Fruit fly (Drosophila melanogaster) S2 (cell line): Measurements from ENCODE around the gene Hmbs.

ENCODE experiments used
- CG8478 ChIP-seq: fragments of >200 bp; optimal IDR thresholded peaks from 2 replicates; lab custom pipeline; 2018
- CTCF ChIP-seq, 2 experiments: fragments of >200 bp; optimal IDR thresholded peaks; 2 replicates each; lab custom pipeline; 2018

- TF ChIP-seq CTCF (optimal IDR thresholded peaks at IDR 0.05; lab: Kevin White, UChicago) = no peak
- TF ChIP-seq CG8478 (lab: Kevin White, UChicago) = no peak
Measured at dm6 chr3L:1376014-1376745, 41.5 kb downstream of the Hmbs start.
